Worm (Caenorhabditis elegans) whole organism, L4 larva: ENCODE results near the gene F44D12.10.
A peak's percentile ranks its signal among the peaks of the same experiment; 100 is the strongest.

Source experiments
- T20F7.1 ChIP-seq: fragments of 200-800 bp; sonication (Bioruptor generic); optimal IDR thresholded peaks from 2 replicates; lab custom pipeline; 2018; ENCODE audit warnings: mild to moderate bottlenecking, missing genetic modification characterization, missing compliant biosample characterization
- Y105C5A.15 ChIP-seq: fragments of 200-800 bp; sonication (Bioruptor generic); IDR thresholded peaks from 2 replicates; pipeline ENCODE4 v1.3.6; 2022; ENCODE audit warnings: missing genetic modification characterization, missing compliant biosample characterization
- ceh-20 ChIP-seq: fragments of 200-800 bp; sonication (Bioruptor generic); IDR thresholded peaks from 2 replicates; pipeline ENCODE4 v1.3.6; 2022; ENCODE audit warnings: missing genetic modification reagents, missing genetic modification characterization, missing compliant biosample characterization
- ceh-32 ChIP-seq: sonication (generic microtip); optimal IDR thresholded peaks from 2 replicates; lab custom pipeline; 2016; ENCODE audit warnings: mild to moderate bottlenecking, missing genetic modification characterization, missing compliant biosample characterization; ENCODE audit not compliant: poor library complexity
- cey-2 ChIP-seq: sonication (generic microtip); optimal IDR thresholded peaks from 3 replicates; lab custom pipeline; 2017; ENCODE audit warnings: missing genetic modification characterization, mild to moderate bottlenecking, missing compliant biosample characterization, antibody characterized with exemption, borderline replicate concordance; ENCODE audit not compliant: insufficient read depth
- dpl-1 ChIP-seq: fragments of 150-350 bp; optimal IDR thresholded peaks from 2 replicates; lab custom pipeline; 2014; ENCODE audit warnings: missing biosample characterization, missing genetic modification reagents, missing genetic modification characterization
- duxl-1 ChIP-seq: sonication (generic microtip); optimal IDR thresholded peaks from 2 replicates; lab custom pipeline; 2016; ENCODE audit warnings: mild to moderate bottlenecking, missing genetic modification characterization, moderate library complexity, missing compliant biosample characterization; ENCODE audit not compliant: poor library complexity
- fkh-10 ChIP-seq: fragments of 150-350 bp; optimal IDR thresholded peaks from 2 replicates; lab custom pipeline; 2014; ENCODE audit warnings: missing biosample characterization, missing genetic modification reagents, missing genetic modification characterization
- hlh-11 ChIP-seq: fragments of 200-800 bp; sonication (Bioruptor generic); optimal IDR thresholded peaks from 2 replicates; lab custom pipeline; 2018; ENCODE audit warnings: mild to moderate bottlenecking, missing genetic modification characterization, missing compliant biosample characterization
- lin-1 ChIP-seq: fragments of 200-800 bp; sonication (Bioruptor generic); IDR thresholded peaks from 2 replicates; pipeline ENCODE4 v1.3.6; 2022; ENCODE audit warnings: missing genetic modification reagents, missing genetic modification characterization, missing compliant biosample characterization
- lsy-2 ChIP-seq, 2 experiments: fragments of 150-350 bp in 1 of 2; sonication (generic microtip) in 1 of 2; optimal IDR thresholded peaks; 2 replicates each; lab custom pipeline; 2014 to 2017; ENCODE audit warnings: missing biosample characterization in 2 of 2, missing genetic modification characterization in 2 of 2
- mdl-1 ChIP-seq, 2 experiments: fragments of 150-350 bp in 1 of 2; sonication (generic microtip) in 1 of 2; optimal IDR thresholded peaks; 2 replicates each; lab custom pipeline; 2014 to 2017; ENCODE audit warnings: missing biosample characterization in 2 of 2, missing genetic modification characterization in 2 of 2
- mdt-29 ChIP-seq: fragments of 200-800 bp; sonication (Bioruptor generic); IDR thresholded peaks from 2 replicates; pipeline ENCODE4 v1.3.6; 2022; ENCODE audit warnings: missing genetic modification reagents, missing genetic modification characterization, missing compliant biosample characterization
- mxl-3 ChIP-seq: fragments of 200-800 bp; sonication (Bioruptor generic); optimal IDR thresholded peaks from 2 replicates; lab custom pipeline; 2018; ENCODE audit warnings: mild to moderate bottlenecking, missing genetic modification characterization, missing compliant biosample characterization
- nhr-25 ChIP-seq: sonication (generic microtip); optimal IDR thresholded peaks from 2 replicates; lab custom pipeline; 2017; ENCODE audit warnings: missing genetic modification characterization, mild to moderate bottlenecking, missing compliant biosample characterization, antibody characterized with exemption, moderate library complexity, borderline replicate concordance; ENCODE audit not compliant: insufficient read depth
- nhr-76 ChIP-seq: fragments of 150-350 bp; optimal IDR thresholded peaks from 2 replicates; lab custom pipeline; 2014; ENCODE audit warnings: missing biosample characterization, missing genetic modification characterization
- rbr-2 ChIP-seq: sonication (generic microtip); optimal IDR thresholded peaks from 2 replicates; lab custom pipeline; 2016; ENCODE audit warnings: missing genotype, missing genetic modification characterization, missing compliant biosample characterization
- set-16 ChIP-seq: fragments of 200-800 bp; sonication (Bioruptor generic); IDR thresholded peaks from 2 replicates; pipeline ENCODE4 v1.3.6; 2022; ENCODE audit warnings: missing genetic modification reagents, missing genetic modification characterization, missing compliant biosample characterization
- unc-39 ChIP-seq: sonication (generic microtip); optimal IDR thresholded peaks from 2 replicates; lab custom pipeline; 2017; ENCODE audit warnings: missing biosample characterization, missing genetic modification characterization
- unc-62 ChIP-seq, 3 experiments: fragments of 150-350 bp in 1 of 3; sonication (generic microtip); optimal IDR thresholded peaks in 2 of 3; peaks in 1 of 3; 1 replicate in 1 of 3; 2 replicates in 2 of 3; lab custom pipeline; 2014 to 2017; ENCODE audit warnings: missing biosample characterization in 3 of 3, missing genetic modification characterization in 3 of 3, missing genetic modification reagents in 3 of 3, missing genotype in 1 of 3
- vab-7 ChIP-seq: fragments of 200-800 bp; sonication (Bioruptor generic); IDR thresholded peaks from 2 replicates; pipeline ENCODE4 v1.3.6; 2022; ENCODE audit warnings: missing genetic modification reagents, missing genetic modification characterization, missing compliant biosample characterization
- zfp-2 ChIP-seq: sonication (generic microtip); optimal IDR thresholded peaks from 2 replicates; lab custom pipeline; 2016; ENCODE audit warnings: mild to moderate bottlenecking, missing genetic modification characterization, missing compliant biosample characterization
- zip-2 ChIP-seq: fragments of 150-350 bp; optimal IDR thresholded peaks from 2 replicates; lab custom pipeline; 2014; ENCODE audit warnings: missing biosample characterization, missing genetic modification characterization

Gene F44D12.10

ce11 chrIV:10080816-10081215 lies 44.0 kb upstream of the F44D12.10 start, which contains the start of gene W01B6.6:
Gene W01B6.6 (plus strand): TSS chrIV:10081116.
- TF ChIP-seq set-16 (GFP tag; lab: Robert Waterston, UW) (no peak), Y105C5A.15 (GFP tag; lab: Robert Waterston, UW) (no peak), T20F7.1 (no peak), ceh-20 (GFP tag; lab: Robert Waterston, UW) (no peak)

ce11 chrIV:10078003-10078402 lies 41.1 kb upstream of the F44D12.10 start:
- TF ChIP-seq unc-62 (GFP tag; optimal IDR thresholded peaks at IDR 0.05 in 1 of 2; lab: Kevin White, UChicago) (peak in 1 of 2 experiments; percentile 92), unc-62 (tag; optimal IDR thresholded peaks at IDR 0.05; lab: Kevin White, UChicago) (no peak), duxl-1 (tag; lab: Kevin White, UChicago) (no peak)

ce11 chrIV:10075899-10076298 lies 39.0 kb upstream of the F44D12.10 start, which contains the start of gene W01B6.5:
Gene W01B6.5 (plus strand): TSS chrIV:10076199.
- TF ChIP-seq unc-62 (GFP tag; optimal IDR thresholded peaks at IDR 0.05 in 1 of 2; lab: Kevin White, UChicago) (no peak), unc-62 (tag; optimal IDR thresholded peaks at IDR 0.05; lab: Kevin White, UChicago) (no peak), lsy-2 (tag; optimal IDR thresholded peaks at IDR 0.05; lab: Kevin White, UChicago) (no peak), unc-39 (tag; lab: Kevin White, UChicago) (no peak), nhr-76 (tag; lab: Kevin White, UChicago) (no peak), hlh-11 (tag; lab: Kevin White, UChicago) (no peak), vab-7 (GFP tag; lab: Robert Waterston, UW) (no peak), fkh-10 (GFP tag; lab: Kevin White, UChicago) (no peak)

- TF ChIP-seq ceh-32 (tag; lab: Kevin White, UChicago), result no peak
- peak in 1 of 2 experiments; percentile 2 for TF ChIP-seq unc-62 (GFP tag; optimal IDR thresholded peaks at IDR 0.05 in 1 of 2; lab: Kevin White, UChicago)
- TF ChIP-seq unc-62 (tag; optimal IDR thresholded peaks at IDR 0.05; lab: Kevin White, UChicago), result no peak
Observed at ce11 chrIV:10075034-10075510, 38.2 kb upstream of the F44D12.10 start, which contains the start of the genes ttbk-4 and W01B6.4. Gene ttbk-4 (minus strand): TSS chrIV:10075134. Gene W01B6.4 (plus strand): TSS chrIV:10075460.

ce11 chrIV:10072527-10072926 lies 35.7 kb upstream of the F44D12.10 start, which contains the start of gene W01B6.3:
Gene W01B6.3 (minus strand): TSS chrIV:10072627.
- TF ChIP-seq mdl-1 (tag; optimal IDR thresholded peaks at IDR 0.05; lab: Kevin White, UChicago) (no peak), dpl-1 (no peak), zip-2 (tag; lab: Kevin White, UChicago) (no peak), unc-62 (GFP tag; optimal IDR thresholded peaks at IDR 0.05 in 1 of 2; lab: Kevin White, UChicago) (peak in 1 of 2 experiments; percentile 50), unc-62 (tag; optimal IDR thresholded peaks at IDR 0.05; lab: Kevin White, UChicago) (no peak)

- peak; percentile 76 for TF ChIP-seq set-16 (GFP tag; lab: Robert Waterston, UW)
Observed at ce11 chrIV:10071121-10071520, 34.3 kb upstream of the F44D12.10 start.

ce11 chrIV:10068266-10068665 lies 31.4 kb upstream of the F44D12.10 start:
- TF ChIP-seq mxl-3 (GFP tag; lab: Kevin White, UChicago) (no peak), ceh-32 (tag; lab: Kevin White, UChicago) (no peak), nhr-25 (tag; lab: Kevin White, UChicago) (no peak), rbr-2 (tag; lab: Kevin White, UChicago) (no peak), lin-1 (GFP tag; lab: Robert Waterston, UW) (no peak), cey-2 (tag; lab: Kevin White, UChicago) (no peak), zfp-2 (tag; lab: Kevin White, UChicago) (no peak), unc-62 (GFP tag; optimal IDR thresholded peaks at IDR 0.05 in 1 of 2; lab: Kevin White, UChicago) (peak in 1 of 2 experiments; percentile 96), unc-62 (tag; optimal IDR thresholded peaks at IDR 0.05; lab: Kevin White, UChicago) (no peak), mdt-29 (GFP tag; lab: Robert Waterston, UW) (no peak)
